Fruit fly (Drosophila melanogaster): Measurements from ENCODE around the gene CAH8.
A peak's percentile ranks its signal among the peaks of the same experiment; 100 is the strongest.

CAH8 gene

dm6 chr3R:22400246-22400645 is 10.7 kb upstream of the CAH8 start (continued):
- TF ChIP-seq mirr (GFP tag; optimal IDR thresholded peaks at IDR 0.05) (no peak), CG17829 (tag; optimal IDR thresholded peaks at IDR 0.05) (peak; percentile 6), da (GFP tag; optimal IDR thresholded peaks at IDR 0.05) (no peak), ac (GFP tag; optimal IDR thresholded peaks at IDR 0.05) (no peak), Doc2 (GFP tag; IDR thresholded peaks at IDR 0.05) (no peak), gce (GFP tag; IDR thresholded peaks at IDR 0.05) (0 out of 3 replicates have a peak, but pooled peaks have one; percentile 29), NC2α (GFP tag; optimal IDR thresholded peaks at IDR 0.05) (no peak), Trl (optimal IDR thresholded peaks at IDR 0.05) (no peak), Trl (GFP tag; optimal IDR thresholded peaks at IDR 0.05) (no peak), tna (GFP tag; IDR thresholded peaks at IDR 0.05; ENCODE audit: partially characterized antibody) (no peak), lab (GFP tag; optimal IDR thresholded peaks at IDR 0.05) (no peak), stc (GFP tag; IDR thresholded peaks at IDR 0.05) (no peak), Usf (GFP tag; optimal IDR thresholded peaks at IDR 0.05) (no peak), mam (GFP tag; optimal IDR thresholded peaks at IDR 0.05) (no peak), ken (GFP tag; IDR thresholded peaks at IDR 0.05) (no peak), CG6683 (GFP tag; optimal IDR thresholded peaks at IDR 0.05) (no peak), eyg (GFP tag; optimal IDR thresholded peaks at IDR 0.05) (no peak), CG9876 (GFP tag; optimal IDR thresholded peaks at IDR 0.05) (no peak), CG31365 (tag; optimal IDR thresholded peaks at IDR 0.05) (no peak), CG15601 (tag; optimal IDR thresholded peaks at IDR 0.05) (no peak), rib (GFP tag; IDR thresholded peaks at IDR 0.05) (no peak), croc (GFP tag; conservative IDR thresholded peaks at IDR 0.05) (no peak; the same call in 2 of the 3 replicates), CG2129 (GFP tag; IDR thresholded peaks at IDR 0.05; ENCODE audit: partially characterized antibody) (no peak), CG8765 (GFP tag; IDR thresholded peaks at IDR 0.05) (no peak), tio (GFP tag; optimal IDR thresholded peaks at IDR 0.05) (no peak), kay (GFP tag; optimal IDR thresholded peaks at IDR 0.05) (no peak), hth (optimal IDR thresholded peaks at IDR 0.05) (no peak), CG10565 (GFP tag; optimal IDR thresholded peaks at IDR 0.05) (no peak), toy (GFP tag; IDR thresholded peaks at IDR 0.05) (no peak), CG10209 (GFP tag; optimal IDR thresholded peaks at IDR 0.05) (no peak), CG7963 (GFP tag; IDR thresholded peaks at IDR 0.05; ENCODE audit: partially characterized antibody) (no peak), ab (GFP tag; optimal IDR thresholded peaks at IDR 0.05) (no peak), CG8089 (GFP tag; optimal IDR thresholded peaks at IDR 0.05) (no peak), CG2199 (GFP tag; IDR thresholded peaks at IDR 0.05) (no peak), CG9215 (GFP tag; IDR thresholded peaks at IDR 0.05) (peak; percentile 26; the same call in 1 of the 2 replicates), CG15073 (GFP tag; optimal IDR thresholded peaks at IDR 0.05) (no peak), h (optimal IDR thresholded peaks at IDR 0.05) (no peak), NfI (GFP tag; optimal IDR thresholded peaks at IDR 0.05) (no peak), CG13123 (GFP tag; optimal IDR thresholded peaks at IDR 0.05) (no peak), Ets97D (GFP tag; optimal IDR thresholded peaks at IDR 0.05) (no peak), pzg (GFP tag; optimal IDR thresholded peaks at IDR 0.05) (no peak), nerfin-2 (GFP tag; IDR thresholded peaks at IDR 0.05; ENCODE audit: partially characterized antibody) (no peak), Pdp1 (GFP tag; optimal IDR thresholded peaks at IDR 0.05) (no peak), HmgZ (tag; optimal IDR thresholded peaks at IDR 0.05) (no peak), D19B (GFP tag; optimal IDR thresholded peaks at IDR 0.05) (no peak), CG10321 (GFP tag; IDR thresholded peaks at IDR 0.05) (no peak), crc (GFP tag; optimal IDR thresholded peaks at IDR 0.05) (no peak), Fer2 (tag; optimal IDR thresholded peaks at IDR 0.05) (no peak), H15 (GFP tag; IDR thresholded peaks at IDR 0.05) (peak; percentile 14; the same call in 1 of the 3 replicates), YL-1 (GFP tag; optimal IDR thresholded peaks at IDR 0.05) (no peak), CG13894 (tag; optimal IDR thresholded peaks at IDR 0.05) (no peak)

Measured in whole organism, embryonic.